Fruit fly (Drosophila melanogaster) whole organism, embryonic: ENCODE data around the gene park.

Source experiments
- Adf1 ChIP-seq: fragments of 200-800 bp; sonication (Bioruptor generic); IDR thresholded peaks from 2 replicates; pipeline ENCODE4 v1.3.6; 2022; ENCODE audit warnings: missing biosample characterization, missing genetic modification characterization
- Atf-2 ChIP-seq: fragments of 200-800 bp; sonication (Bioruptor generic); optimal IDR thresholded peaks from 2 replicates; lab custom pipeline; 2016; ENCODE audit warnings: missing biosample characterization, missing genetic modification characterization
- BEAF-32 ChIP-seq: fragments of 200-800 bp; sonication (Bioruptor generic); optimal IDR thresholded peaks from 3 replicates; lab custom pipeline; 2017; ENCODE audit warnings: missing biosample characterization, missing genetic modification characterization, mild to moderate bottlenecking, moderate library complexity, missing genetic modification reagents
- Bgb ChIP-seq: fragments of 200-800 bp; sonication (Bioruptor generic); IDR thresholded peaks from 2 replicates; pipeline ENCODE4 v1.3.6; 2022; ENCODE audit warnings: missing biosample characterization, missing genetic modification characterization; ENCODE audit not compliant: partially characterized antibody
- CG10267 ChIP-seq: fragments of 200-800 bp; sonication (Bioruptor generic); optimal IDR thresholded peaks from 2 replicates; lab custom pipeline; 2018; ENCODE audit warnings: missing biosample characterization, mild to moderate bottlenecking, missing genetic modification characterization, moderate library complexity
- CG12104 ChIP-seq: fragments of 200-800 bp; sonication (Bioruptor generic); optimal IDR thresholded peaks from 3 replicates; lab custom pipeline; 2016; ENCODE audit warnings: missing biosample characterization, missing genetic modification characterization
- CG12744 ChIP-seq: fragments of 200-800 bp; sonication (Bioruptor generic); optimal IDR thresholded peaks from 2 replicates; lab custom pipeline; 2016; ENCODE audit warnings: missing biosample characterization, missing genetic modification characterization
- CG14050 ChIP-seq: fragments of 200-800 bp; sonication (Bioruptor generic); IDR thresholded peaks from 3 replicates; pipeline ENCODE4 v1.3.6; 2022; ENCODE audit warnings: missing biosample characterization, missing genetic modification characterization
- CG14667 ChIP-seq: fragments of 200-800 bp; sonication (Bioruptor generic); IDR thresholded peaks from 2 replicates; pipeline ENCODE4 v1.3.6; 2022; ENCODE audit warnings: missing biosample characterization, missing genetic modification characterization
- CG15073 ChIP-seq: fragments of 200-800 bp; sonication (Bioruptor generic); optimal IDR thresholded peaks from 2 replicates; lab custom pipeline; 2016; ENCODE audit warnings: missing biosample characterization, missing genetic modification characterization
- CG15269 ChIP-seq: fragments of 200-800 bp; sonication (Bioruptor generic); optimal IDR thresholded peaks from 2 replicates; lab custom pipeline; 2018; ENCODE audit warnings: missing biosample characterization, mild to moderate bottlenecking, missing genetic modification characterization, moderate library complexity
- CG15514 ChIP-seq: fragments of 200-800 bp; sonication (Bioruptor generic); optimal IDR thresholded peaks from 3 replicates; lab custom pipeline; 2017; ENCODE audit warnings: missing biosample characterization, missing genetic modification characterization, mild to moderate bottlenecking, moderate library complexity, missing genetic modification reagents
- CG18619 ChIP-seq: fragments of 200-800 bp; sonication (Bioruptor generic); optimal IDR thresholded peaks from 3 replicates; lab custom pipeline; 2017; ENCODE audit warnings: missing biosample characterization, mild to moderate bottlenecking, missing genetic modification characterization
- CG32532 ChIP-seq: fragments of 200-800 bp; sonication (Bioruptor generic); IDR thresholded peaks from 2 replicates; pipeline ENCODE4 v1.3.6; 2022; ENCODE audit warnings: missing biosample characterization, missing genetic modification characterization
- CG34376 ChIP-seq: fragments of 200-800 bp; sonication (Bioruptor generic); optimal IDR thresholded peaks from 2 replicates; lab custom pipeline; 2018; ENCODE audit warnings: missing biosample characterization, mild to moderate bottlenecking, missing genetic modification characterization
- CG34422 ChIP-seq: fragments of 200-800 bp; sonication (Bioruptor generic); IDR thresholded peaks from 3 replicates; pipeline ENCODE4 v1.3.6; 2022; ENCODE audit warnings: missing biosample characterization, missing genetic modification characterization
- CG3838 ChIP-seq: fragments of 200-800 bp; sonication (Bioruptor generic); optimal IDR thresholded peaks from 3 replicates; lab custom pipeline; 2016; ENCODE audit warnings: missing biosample characterization, missing genetic modification characterization
- CG6272 ChIP-seq: fragments of 200-800 bp; sonication (Bioruptor generic); IDR thresholded peaks from 2 replicates; pipeline ENCODE4 v1.3.6; 2022; ENCODE audit warnings: missing biosample characterization, missing genetic modification characterization
- CG7372 ChIP-seq: fragments of 200-800 bp; sonication (Bioruptor generic); IDR thresholded peaks from 2 replicates; pipeline ENCODE4 v1.3.6; 2022; ENCODE audit warnings: missing biosample characterization, missing genetic modification characterization
- CG8290 ChIP-seq, 3 experiments: fragments of 200-800 bp; sonication (Bioruptor generic); optimal IDR thresholded peaks; 2 replicates each; lab custom pipeline; 2016 to 2019; ENCODE audit warnings: missing biosample characterization in 3 of 3, missing genetic modification characterization in 3 of 3, mild to moderate bottlenecking in 2 of 3, moderate library complexity in 1 of 3
- Deaf1 ChIP-seq: fragments of 200-800 bp; optimal IDR thresholded peaks from 3 replicates; lab custom pipeline; 2019; ENCODE audit warnings: missing biosample characterization, mild to moderate bottlenecking, missing genetic modification characterization, moderate library complexity
- Dp ChIP-seq: fragments of 200-800 bp; sonication (Bioruptor generic); optimal IDR thresholded peaks from 2 replicates; lab custom pipeline; 2018; ENCODE audit warnings: missing biosample characterization, mild to moderate bottlenecking, missing genetic modification characterization, moderate library complexity
- E2f1 ChIP-seq: fragments of 200-800 bp; sonication (Bioruptor generic); IDR thresholded peaks from 2 replicates; pipeline ENCODE4 v1.3.6; 2022; ENCODE audit warnings: missing biosample characterization, missing genetic modification characterization
- GATAe ChIP-seq: fragments of 200-800 bp; sonication (Bioruptor generic); conservative IDR thresholded peaks from 2 replicates; pipeline ENCODE4 v1.3.6; 2022; ENCODE audit warnings: missing biosample characterization, missing genetic modification characterization
- Jarid2 ChIP-seq: fragments of 200-800 bp; sonication (Bioruptor generic); optimal IDR thresholded peaks from 3 replicates; lab custom pipeline; 2017; ENCODE audit warnings: mild to moderate bottlenecking, missing biosample characterization, missing genetic modification reagents, missing genetic modification characterization
- Myb ChIP-seq: fragments of 200-800 bp; sonication (Bioruptor generic); optimal IDR thresholded peaks from 2 replicates; lab custom pipeline; 2016; ENCODE audit warnings: missing biosample characterization, missing genetic modification characterization
- Nf-YB ChIP-seq: fragments of 200-800 bp; sonication (Bioruptor generic); optimal IDR thresholded peaks from 3 replicates; lab custom pipeline; 2019; ENCODE audit warnings: missing biosample characterization, mild to moderate bottlenecking, missing genetic modification characterization, moderate library complexity
- Rfx ChIP-seq: fragments of 200-800 bp; sonication (Bioruptor generic); IDR thresholded peaks from 2 replicates; pipeline ENCODE4 v1.3.6; 2022; ENCODE audit warnings: missing biosample characterization, missing genetic modification characterization
- Scr ChIP-seq: fragments of 200-800 bp; sonication (Bioruptor generic); IDR thresholded peaks from 2 replicates; pipeline ENCODE4 v1.3.6; 2022; ENCODE audit warnings: missing biosample characterization, missing genetic modification characterization; ENCODE audit not compliant: partially characterized antibody
- Tbp ChIP-seq: fragments of >200 bp; optimal IDR thresholded peaks from 2 replicates; lab custom pipeline; 2018; ENCODE audit warnings: missing biosample characterization, missing genetic modification characterization
- Trl ChIP-seq, 3 experiments: fragments of >200 bp in 2 of 3; fragments of 200-800 bp in 1 of 3; sonication (Bioruptor generic) in 1 of 3; optimal IDR thresholded peaks; 2 replicates in 1 of 3; 3 replicates in 2 of 3; lab custom pipeline; 2016 to 2017; ENCODE audit warnings: missing biosample characterization in 1 of 3, missing genetic modification characterization in 1 of 3
- Xbp1 ChIP-seq: fragments of 200-800 bp; sonication (Bioruptor generic); optimal IDR thresholded peaks from 3 replicates; lab custom pipeline; 2016; ENCODE audit warnings: missing biosample characterization, mild to moderate bottlenecking, missing genetic modification characterization
- aop ChIP-seq: fragments of 200-800 bp; sonication (Bioruptor generic); IDR thresholded peaks from 2 replicates; pipeline ENCODE4 v1.3.6; 2022; ENCODE audit warnings: missing biosample characterization, missing genetic modification characterization
- bcd ChIP-seq: fragments of 200-800 bp; sonication (Bioruptor generic); optimal IDR thresholded peaks from 2 replicates; lab custom pipeline; 2017; ENCODE audit warnings: missing biosample characterization, mild to moderate bottlenecking, missing genetic modification characterization
- br ChIP-seq: fragments of >200 bp; optimal IDR thresholded peaks from 2 replicates; lab custom pipeline; 2017
- caup ChIP-seq: fragments of 200-800 bp; sonication (Bioruptor generic); optimal IDR thresholded peaks from 3 replicates; lab custom pipeline; 2017; ENCODE audit warnings: missing biosample characterization, mild to moderate bottlenecking, missing genetic modification characterization, moderate library complexity; ENCODE audit not compliant: severe bottlenecking
- croc ChIP-seq: fragments of 200-800 bp; sonication (Bioruptor generic); conservative IDR thresholded peaks from 3 replicates; pipeline ENCODE4 v1.3.6; 2022; ENCODE audit warnings: missing biosample characterization, missing genetic modification characterization
- dmrt11E ChIP-seq: fragments of 200-800 bp; sonication (Bioruptor generic); optimal IDR thresholded peaks from 3 replicates; lab custom pipeline; 2018; ENCODE audit warnings: missing biosample characterization, mild to moderate bottlenecking, missing genetic modification characterization, moderate library complexity
- eve ChIP-seq, 2 experiments: fragments of >200 bp; optimal IDR thresholded peaks; 2 replicates each; lab custom pipeline; 2017; ENCODE audit warnings: missing biosample characterization in 2 of 2, missing genetic modification characterization in 2 of 2
- fd102C ChIP-seq: fragments of 200-800 bp; sonication (Bioruptor generic); optimal IDR thresholded peaks from 2 replicates; lab custom pipeline; 2018; ENCODE audit warnings: missing biosample characterization, mild to moderate bottlenecking, missing genetic modification characterization, moderate library complexity
- fd64A ChIP-seq: fragments of 200-800 bp; sonication (Bioruptor generic); optimal IDR thresholded peaks from 3 replicates; lab custom pipeline; 2018; ENCODE audit warnings: missing biosample characterization, mild to moderate bottlenecking, missing genetic modification characterization
- gro ChIP-seq: fragments of 200-800 bp; sonication (Bioruptor generic); optimal IDR thresholded peaks from 2 replicates; lab custom pipeline; 2016; ENCODE audit warnings: missing biosample characterization, missing genetic modification characterization
- gsb-n ChIP-seq: fragments of 200-800 bp; sonication (Bioruptor generic); optimal IDR thresholded peaks from 3 replicates; lab custom pipeline; 2018; ENCODE audit warnings: missing biosample characterization, mild to moderate bottlenecking, missing genetic modification characterization
- otp ChIP-seq: fragments of 200-800 bp; sonication (Bioruptor generic); IDR thresholded peaks from 3 replicates; pipeline ENCODE4, ENCODE4 v1.3.6; 2022; ENCODE audit warnings: missing biosample characterization, missing genetic modification characterization
- pita ChIP-seq: fragments of 200-800 bp; sonication (Bioruptor generic); optimal IDR thresholded peaks from 2 replicates; lab custom pipeline; 2017; ENCODE audit warnings: missing biosample characterization, mild to moderate bottlenecking, missing genetic modification characterization
- scrt ChIP-seq: fragments of 200-800 bp; sonication (Bioruptor generic); optimal IDR thresholded peaks from 2 replicates; lab custom pipeline; 2018; ENCODE audit warnings: missing biosample characterization, mild to moderate bottlenecking, missing genetic modification characterization, moderate library complexity
- sd ChIP-seq: fragments of 200-800 bp; sonication (Bioruptor generic); optimal IDR thresholded peaks from 3 replicates; lab custom pipeline; 2018; ENCODE audit warnings: missing biosample characterization, mild to moderate bottlenecking, missing genetic modification characterization, moderate library complexity
- stc ChIP-seq: fragments of 200-800 bp; sonication (Bioruptor generic); IDR thresholded peaks from 2 replicates; pipeline ENCODE4 v1.3.6; 2022; ENCODE audit warnings: missing biosample characterization, missing genetic modification characterization
- tin ChIP-seq: fragments of 200-800 bp; sonication (Bioruptor generic); optimal IDR thresholded peaks from 3 replicates; lab custom pipeline; 2016; ENCODE audit warnings: missing biosample characterization, missing genetic modification characterization
- trh ChIP-seq: fragments of 200-800 bp; sonication (Bioruptor generic); optimal IDR thresholded peaks from 2 replicates; lab custom pipeline; 2016; ENCODE audit warnings: missing biosample characterization, missing genetic modification characterization

The park gene

DNA sequence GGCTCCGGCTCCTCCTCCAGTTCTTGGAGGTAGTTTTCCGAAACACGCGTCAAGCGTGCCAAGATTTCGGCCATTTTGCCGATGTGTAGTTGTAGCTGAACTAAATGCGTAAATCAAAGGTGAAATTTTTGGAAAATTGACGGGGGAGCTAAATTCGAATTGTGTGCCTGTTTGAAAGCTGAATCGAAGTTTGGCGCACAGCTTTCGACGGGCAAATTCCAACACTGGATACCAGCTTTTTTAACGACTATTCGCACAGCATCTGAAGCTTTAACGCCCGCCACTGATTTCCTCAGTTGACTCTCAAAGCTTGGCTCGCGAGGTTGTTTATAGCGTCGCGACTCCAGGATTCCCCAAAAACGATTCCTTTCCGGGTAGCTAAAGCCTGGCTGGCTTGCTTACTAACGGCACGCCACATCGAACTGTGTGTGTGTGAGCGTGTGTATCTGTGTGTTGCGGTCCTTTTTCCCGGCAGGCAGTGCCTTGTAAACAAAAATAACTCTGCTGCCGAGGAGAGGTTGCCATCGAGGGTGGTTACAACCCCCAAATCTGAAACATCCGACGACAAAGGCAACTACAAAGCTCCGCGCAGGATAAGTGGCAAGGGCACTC is 13.4 kb upstream of the park start, which contains the start of the genes CG10510 and CG10508 (continued):
- TF ChIP-seq Bgb (GFP tag; lab: Robert Waterston, UW) (peak; percentile 30; the same call in 1 of the 2 replicates), Trl (optimal IDR thresholded peaks at IDR 0.05; lab: Kevin White, UChicago) (no peak), Trl (GFP tag; optimal IDR thresholded peaks at IDR 0.05; lab: Kevin White, UChicago) (no peak), CG34376 (GFP tag; lab: Kevin White, UChicago) (no peak), Rfx (GFP tag; lab: Robert Waterston, UW) (peak; percentile 35; the same call in 1 of the 2 replicates), sd (tag; lab: Kevin White, UChicago) (peak; percentile 29), Myb (GFP tag; lab: Kevin White, UChicago) (peak; percentile 41), CG15073 (no peak), CG6272 (GFP tag; lab: Robert Waterston, UW) (no peak), trh (no peak), Nf-YB (GFP tag; lab: Kevin White, UChicago) (no peak), Adf1 (GFP tag; lab: Robert Waterston, UW) (peak; percentile 29; the same call in 1 of the 2 replicates), gsb-n (tag; lab: Kevin White, UChicago) (no peak), scrt (GFP tag; lab: Kevin White, UChicago) (peak; percentile 37), Deaf1 (tag; lab: Kevin White, UChicago) (peak; percentile 69), tin (GFP tag; lab: Kevin White, UChicago) (no peak), CG8290 (GFP tag; optimal IDR thresholded peaks at IDR 0.05; lab: Kevin White, UChicago) (no peak), CG8290 (tag; optimal IDR thresholded peaks at IDR 0.05; lab: Kevin White, UChicago) (peak in 1 of 2 experiments; percentile 47), Tbp (GFP tag; lab: Kevin White, UChicago) (no peak), CG14667 (GFP tag; lab: Robert Waterston, UW) (no peak), CG32532 (GFP tag; lab: Robert Waterston, UW) (no peak), CG12104 (no peak), otp (GFP tag; lab: Robert Waterston, UW) (no peak), aop (no peak), Atf-2 (GFP tag; lab: Kevin White, UChicago) (no peak), CG12744 (GFP tag; lab: Kevin White, UChicago) (no peak), BEAF-32 (no peak), E2f1 (GFP tag; lab: Robert Waterston, UW) (no peak), CG34422 (GFP tag; lab: Robert Waterston, UW) (peak; percentile 63; the same call in 1 of the 3 replicates), bcd (GFP tag; lab: Kevin White, UChicago) (no peak), eve (GFP tag; optimal IDR thresholded peaks at IDR 0.05; lab: Kevin White, UChicago) (no peak), GATAe (GFP tag; lab: Robert Waterston, UW) (no peak), caup (GFP tag; lab: Kevin White, UChicago) (peak; percentile 21), Jarid2 (GFP tag; lab: Kevin White, UChicago) (peak; percentile 55), croc (GFP tag; lab: Robert Waterston, UW) (no peak), dmrt11E (tag; lab: Kevin White, UChicago) (no peak), gro (peak; percentile 16), CG18619 (GFP tag; lab: Kevin White, UChicago) (no peak), Xbp1 (GFP tag; lab: Kevin White, UChicago) (no peak), CG14050 (GFP tag; lab: Robert Waterston, UW) (no peak), CG3838 (no peak), br (no peak), CG15514 (GFP tag; lab: Kevin White, UChicago) (peak; percentile 37), fd64A (GFP tag; lab: Kevin White, UChicago) (no peak), stc (GFP tag; lab: Robert Waterston, UW) (no peak), CG10267 (peak; percentile 2), pita (GFP tag; lab: Kevin White, UChicago) (no peak), CG7372 (GFP tag; lab: Robert Waterston, UW) (no peak), CG15269 (tag; lab: Kevin White, UChicago) (no peak), fd102C (GFP tag; lab: Kevin White, UChicago) (no peak), Scr (GFP tag; lab: Robert Waterston, UW) (no peak), Dp (GFP tag; lab: Kevin White, UChicago) (peak; percentile 76)
